Fruit fly (Drosophila melanogaster): ENCODE measurements around the gene Osi13.

Gene Osi13

dm6 chr3R:6311641-6312259, 20.2 kb downstream of the Osi13 start, which contains the start of gene Osi17:
TSS of gene Osi17 (plus strand) at chr3R:6311772.
- TF ChIP-seq Atf6 (GFP tag; IDR thresholded peaks at IDR 0.05): no peak
- no peak for TF ChIP-seq CG15601 (tag; optimal IDR thresholded peaks at IDR 0.05)
- TF ChIP-seq CG17802 (tag; optimal IDR thresholded peaks at IDR 0.05): no peak
- TF ChIP-seq Blimp-1 (GFP tag; optimal IDR thresholded peaks at IDR 0.05): peak; percentile 99
- TF ChIP-seq CG11093 (GFP tag; IDR thresholded peaks at IDR 0.05): 0 out of 3 replicates have a peak, but pooled peaks have one; percentile 11
- TF ChIP-seq CG4820 (GFP tag; optimal IDR thresholded peaks at IDR 0.05): no peak
- TF ChIP-seq salm (tag; optimal IDR thresholded peaks at IDR 0.05): no peak
- TF ChIP-seq ems (GFP tag; optimal IDR thresholded peaks at IDR 0.05): no peak
- no peak for TF ChIP-seq CG33213 (GFP tag; optimal IDR thresholded peaks at IDR 0.05)
- no peak for TF ChIP-seq crol (GFP tag; IDR thresholded peaks at IDR 0.05)
- TF ChIP-seq Jarid2 (GFP tag; optimal IDR thresholded peaks at IDR 0.05): peak; percentile 22
- 0 out of 3 replicates have a peak, but pooled peaks have one; percentile 26 for TF ChIP-seq ken (GFP tag; IDR thresholded peaks at IDR 0.05)
- no peak for TF ChIP-seq odd (GFP tag; optimal IDR thresholded peaks at IDR 0.05)
- 0 out of 3 replicates have a peak, but pooled peaks have one; percentile 61 for TF ChIP-seq CG2199 (GFP tag; IDR thresholded peaks at IDR 0.05)
- no peak for TF ChIP-seq dimm (GFP tag; IDR thresholded peaks at IDR 0.05)
- TF ChIP-seq Scr (GFP tag; IDR thresholded peaks at IDR 0.05; ENCODE audit: partially characterized antibody): no peak
- TF ChIP-seq Lpt (GFP tag; optimal IDR thresholded peaks at IDR 0.05): no peak
- TF ChIP-seq Doc3 (GFP tag; IDR thresholded peaks at IDR 0.05; ENCODE audit: partially characterized antibody): no peak
- no peak for TF ChIP-seq Kr (GFP tag; optimal IDR thresholded peaks at IDR 0.05)
- TF ChIP-seq H15 (GFP tag; IDR thresholded peaks at IDR 0.05): no peak
- no peak for TF ChIP-seq Oaz (GFP tag; IDR thresholded peaks at IDR 0.05)

dm6 chr3R:6315078-6315477, 23.5 kb downstream of the Osi13 start:
- no peak for TF ChIP-seq lilli (GFP tag; optimal IDR thresholded peaks at IDR 0.05)
- no peak for TF ChIP-seq dati (GFP tag; IDR thresholded peaks at IDR 0.05)
- no peak for TF ChIP-seq fu2 (GFP tag; optimal IDR thresholded peaks at IDR 0.05)
- no peak for TF ChIP-seq lab (GFP tag; optimal IDR thresholded peaks at IDR 0.05)
- TF ChIP-seq gsb (GFP tag; IDR thresholded peaks at IDR 0.05): no peak
- no peak for TF ChIP-seq chn (GFP tag; optimal IDR thresholded peaks at IDR 0.05)
- TF ChIP-seq h (optimal IDR thresholded peaks at IDR 0.05): no peak
- TF ChIP-seq hbn (GFP tag; IDR thresholded peaks at IDR 0.05; ENCODE audit: partially characterized antibody): no peak
- TF ChIP-seq CG10565 (GFP tag; optimal IDR thresholded peaks at IDR 0.05): no peak
- TF ChIP-seq CG16813 (GFP tag; IDR thresholded peaks at IDR 0.05; ENCODE audit: partially characterized antibody): no peak
- no peak for TF ChIP-seq Hey (tag; optimal IDR thresholded peaks at IDR 0.05)
- TF ChIP-seq tin (GFP tag; optimal IDR thresholded peaks at IDR 0.05): no peak
- TF ChIP-seq CG13775 (GFP tag; optimal IDR thresholded peaks at IDR 0.05): no peak
- TF ChIP-seq CG12769 (tag; optimal IDR thresholded peaks at IDR 0.05): no peak
- no peak for TF ChIP-seq Sox100B (GFP tag; optimal IDR thresholded peaks at IDR 0.05)
- no peak for TF ChIP-seq Oaz (GFP tag; IDR thresholded peaks at IDR 0.05)
- no peak for TF ChIP-seq CG42726 (GFP tag; IDR thresholded peaks at IDR 0.05; ENCODE audit: partially characterized antibody)
- TF ChIP-seq Lhr (GFP tag; optimal IDR thresholded peaks at IDR 0.05): no peak
- no peak for TF ChIP-seq CG10979 (tag; optimal IDR thresholded peaks at IDR 0.05)
- no peak for TF ChIP-seq gfzf (GFP tag; optimal IDR thresholded peaks at IDR 0.05)
- no peak for TF ChIP-seq sc (optimal IDR thresholded peaks at IDR 0.05)
- TF ChIP-seq sc (GFP tag; optimal IDR thresholded peaks at IDR 0.05): no peak
- TF ChIP-seq corto (GFP tag; optimal IDR thresholded peaks at IDR 0.05): no peak
- TF ChIP-seq CG12219 (GFP tag; optimal IDR thresholded peaks at IDR 0.05): no peak
- no peak for TF ChIP-seq CG12942 (GFP tag; optimal IDR thresholded peaks at IDR 0.05)
- no peak for TF ChIP-seq CG10431 (GFP tag; optimal IDR thresholded peaks at IDR 0.05)
- TF ChIP-seq CG18262 (tag; optimal IDR thresholded peaks at IDR 0.05): no peak
- TF ChIP-seq Kr (GFP tag; optimal IDR thresholded peaks at IDR 0.05): no peak
- no peak for TF ChIP-seq NK7.1 (GFP tag; optimal IDR thresholded peaks at IDR 0.05)
- TF ChIP-seq CoRest (tag; optimal IDR thresholded peaks at IDR 0.05): no peak
- TF ChIP-seq toy (GFP tag; IDR thresholded peaks at IDR 0.05): no peak
- TF ChIP-seq trh (GFP tag; optimal IDR thresholded peaks at IDR 0.05): no peak

Measured in whole organism, embryonic.